Worm (Caenorhabditis elegans) whole organism, L4 larva: ENCODE measurements around the gene frpr-9.
A peak's percentile ranks its signal among the peaks of the same experiment; 100 is the strongest.

Experiments used
- daf-12 ChIP-seq: fragments of 150-350 bp; optimal IDR thresholded peaks from 2 replicates; lab custom pipeline; 2014; ENCODE audit warnings: missing biosample characterization, missing genetic modification reagents, missing genetic modification characterization
- daf-16 ChIP-seq, 3 experiments: sonication (generic microtip); optimal IDR thresholded peaks; 2 replicates each; lab custom pipeline; 2016 to 2017; ENCODE audit warnings: missing genetic modification characterization in 3 of 3, missing genetic modification reagents in 3 of 3, mild to moderate bottlenecking in 2 of 3, missing compliant biosample characterization in 2 of 3, missing biosample characterization in 1 of 3, moderate library complexity in 1 of 3
- dmd-6 ChIP-seq: fragments of 200-800 bp; sonication (Bioruptor generic); IDR thresholded peaks from 2 replicates; pipeline ENCODE4 v1.3.6; 2022; ENCODE audit warnings: missing genetic modification reagents, missing genetic modification characterization, missing compliant biosample characterization
- mdt-29 ChIP-seq: fragments of 200-800 bp; sonication (Bioruptor generic); IDR thresholded peaks from 2 replicates; pipeline ENCODE4 v1.3.6; 2022; ENCODE audit warnings: missing genetic modification reagents, missing genetic modification characterization, missing compliant biosample characterization
- nhr-237 ChIP-seq: sonication (generic microtip); optimal IDR thresholded peaks from 2 replicates; lab custom pipeline; 2017; ENCODE audit warnings: missing biosample characterization, missing genetic modification characterization
- nhr-41 ChIP-seq: fragments of 200-800 bp; sonication (Bioruptor generic); IDR thresholded peaks from 2 replicates; pipeline ENCODE4 v1.3.6; 2022; ENCODE audit warnings: missing genetic modification reagents, missing genetic modification characterization, missing compliant biosample characterization
- pha-4 ChIP-seq, 2 experiments: fragments of 150-350 bp in 1 of 2; fragments of 200-800 bp in 1 of 2; sonication (Bioruptor generic) in 1 of 2; IDR thresholded peaks in 1 of 2; optimal IDR thresholded peaks in 1 of 2; 2 replicates each; pipeline versions ENCODE4 v1.3.6 to Lab custom; 2014 to 2022; ENCODE audit warnings: missing genetic modification characterization in 2 of 2, missing genetic modification reagents in 2 of 2, missing biosample characterization in 1 of 2, missing compliant biosample characterization in 1 of 2
- sdz-12 ChIP-seq: fragments of 200-800 bp; sonication (Bioruptor generic); optimal IDR thresholded peaks from 2 replicates; lab custom pipeline; 2018; ENCODE audit warnings: mild to moderate bottlenecking, missing genetic modification characterization, missing compliant biosample characterization
- zfp-2 ChIP-seq: sonication (generic microtip); optimal IDR thresholded peaks from 2 replicates; lab custom pipeline; 2016; ENCODE audit warnings: mild to moderate bottlenecking, missing genetic modification characterization, missing compliant biosample characterization
- zip-2 ChIP-seq: fragments of 150-350 bp; optimal IDR thresholded peaks from 2 replicates; lab custom pipeline; 2014; ENCODE audit warnings: missing biosample characterization, missing genetic modification characterization

frpr-9 gene

DNA sequence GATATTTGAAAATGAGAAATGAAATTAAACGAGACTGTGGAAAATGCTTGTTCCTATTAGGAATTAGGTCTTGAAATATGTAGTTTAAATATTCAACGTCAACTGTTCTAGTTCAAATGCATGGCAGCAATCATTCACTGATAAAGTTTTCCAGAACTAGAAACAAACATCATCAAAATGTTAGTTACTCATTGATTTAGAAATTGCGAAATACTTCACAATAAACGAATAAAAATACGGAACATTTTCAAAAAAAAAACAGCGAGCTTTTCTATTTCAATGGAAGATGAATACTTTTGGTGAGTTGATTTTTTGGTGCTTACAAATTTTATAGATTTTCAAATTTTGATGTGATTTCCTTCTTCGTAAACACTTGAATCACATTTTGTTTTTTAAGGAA is 50.6 kb downstream of the frpr-9 start, which contains the start of gene C45B11.2:
TSS of gene C45B11.2 (plus strand) at position 173 of the 400 bp plus-strand sequence.
- TF ChIP-seq daf-12 (tag; lab: Kevin White, UChicago) (no peak), daf-16 (GFP tag; optimal IDR thresholded peaks at IDR 0.05; lab: Kevin White, UChicago) (no peak), daf-16 (tag; optimal IDR thresholded peaks at IDR 0.05; lab: Kevin White, UChicago) (peak; percentile 1), zfp-2 (tag; lab: Kevin White, UChicago) (no peak), zip-2 (tag; lab: Kevin White, UChicago) (peak; percentile 86), dmd-6 (GFP tag; lab: Robert Waterston, UW) (no peak), nhr-237 (tag; lab: Kevin White, UChicago) (no peak)
- TF ChIP-seq, all 104 proteins: peak for 2

DNA sequence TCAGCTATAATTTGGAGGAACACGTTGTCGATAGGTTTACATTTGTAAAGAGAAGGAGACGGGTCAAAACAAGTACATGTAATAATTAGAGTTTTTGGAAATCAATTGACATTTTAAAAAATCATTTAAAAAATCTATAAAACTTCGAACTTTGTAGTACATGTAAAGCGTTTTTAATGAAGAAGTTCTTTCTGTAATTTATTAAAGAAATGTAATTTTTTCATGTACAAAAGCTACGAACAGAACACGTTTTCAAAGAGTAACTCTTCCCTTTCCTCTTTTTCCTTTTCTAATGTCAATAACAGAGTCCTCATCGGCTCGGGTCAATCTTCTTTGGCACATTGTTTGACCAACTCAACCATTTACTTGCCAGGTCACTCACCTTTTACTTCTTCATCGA is 51.9 kb downstream of the frpr-9 start, which contains the start of gene C45B11.6:
TSS of gene C45B11.6 (plus strand) at position 301 of the 400 bp plus-strand sequence.
- TF ChIP-seq dmd-6 (GFP tag; lab: Robert Waterston, UW), result no peak
- no peak for TF ChIP-seq mdt-29 (GFP tag; lab: Robert Waterston, UW)
- no peak for TF ChIP-seq nhr-41 (GFP tag; lab: Robert Waterston, UW)
- no peak for TF ChIP-seq pha-4 (GFP tag; IDR thresholded peaks at IDR 0.05; lab: Robert Waterston, UW)
- no peak for TF ChIP-seq pha-4 (tag; optimal IDR thresholded peaks at IDR 0.05; lab: Kevin White, UChicago)
- TF ChIP-seq sdz-12 (GFP tag; lab: Kevin White, UChicago), result no peak
